Worm (Caenorhabditis elegans) whole organism, L4 larva: Measurements from ENCODE around the gene K05F6.8.

Experiments used
- ceh-28 ChIP-seq: fragments of 150-350 bp; optimal IDR thresholded peaks from 2 replicates; lab custom pipeline; 2014; ENCODE audit warnings: missing biosample characterization, missing genetic modification reagents, missing genetic modification characterization
- ceh-32 ChIP-seq: sonication (generic microtip); optimal IDR thresholded peaks from 2 replicates; lab custom pipeline; 2016; ENCODE audit warnings: mild to moderate bottlenecking, missing genetic modification characterization, missing compliant biosample characterization; ENCODE audit not compliant: poor library complexity
- hif-1 ChIP-seq, 2 experiments: sonication (generic microtip); optimal IDR thresholded peaks; 2 replicates each; lab custom pipeline; 2016 to 2017; ENCODE audit warnings: missing compliant biosample characterization in 2 of 2, missing genetic modification characterization in 2 of 2, missing genetic modification reagents in 2 of 2, missing genotype in 2 of 2, mild to moderate bottlenecking in 1 of 2
- lin-29 ChIP-seq: fragments of 200-800 bp; sonication (Bioruptor generic); IDR thresholded peaks from 2 replicates; pipeline ENCODE4 v1.3.6; 2022; ENCODE audit warnings: missing genetic modification reagents, missing genetic modification characterization, missing compliant biosample characterization
- lin-39 ChIP-seq: fragments of 150-350 bp; optimal IDR thresholded peaks from 2 replicates; lab custom pipeline; 2014; ENCODE audit warnings: missing biosample characterization, missing genetic modification reagents, missing genetic modification characterization
- mes-2 ChIP-seq: sonication (generic microtip); optimal IDR thresholded peaks from 2 replicates; lab custom pipeline; 2016; ENCODE audit warnings: missing genotype, mild to moderate bottlenecking, missing genetic modification characterization, missing compliant biosample characterization; ENCODE audit not compliant: poor library complexity, severe bottlenecking
- sdz-12 ChIP-seq: fragments of 200-800 bp; sonication (Bioruptor generic); optimal IDR thresholded peaks from 2 replicates; lab custom pipeline; 2018; ENCODE audit warnings: mild to moderate bottlenecking, missing genetic modification characterization, missing compliant biosample characterization

ce11 chrII:1605010-1605409, 37.5 kb upstream of the K05F6.8 start:
- TF ChIP-seq ceh-32 (tag; lab: Kevin White, UChicago) (no peak), lin-39 (tag; lab: Kevin White, UChicago) (no peak), mes-2 (tag; lab: Kevin White, UChicago) (no peak), lin-29 (GFP tag; lab: Robert Waterston, UW) (no peak), ceh-28 (tag; lab: Kevin White, UChicago) (no peak), hif-1 (tag; optimal IDR thresholded peaks at IDR 0.05; lab: Kevin White, UChicago) (no peak), sdz-12 (GFP tag; lab: Kevin White, UChicago) (no peak)
